Worm (Caenorhabditis elegans) whole organism, L3 larva: Measurements from ENCODE around the gene F47G3.3.
A peak's percentile ranks its signal among the peaks of the same experiment; 100 is the strongest.

Experiments used
- R02D3.7 ChIP-seq: fragments of 150-350 bp; optimal IDR thresholded peaks from 2 replicates; lab custom pipeline; 2014; ENCODE audit warnings: missing biosample characterization, missing genetic modification characterization
- ZK546.5 ChIP-seq: sonication (generic microtip); optimal IDR thresholded peaks from 2 replicates; lab custom pipeline; 2017; ENCODE audit warnings: missing biosample characterization, missing genetic modification characterization
- aly-2 ChIP-seq: fragments of 150-350 bp; optimal IDR thresholded peaks from 2 replicates; lab custom pipeline; 2014; ENCODE audit warnings: missing biosample characterization, missing genetic modification characterization
- ama-1 ChIP-seq: fragments of 150-350 bp; optimal IDR thresholded peaks from 2 replicates; lab custom pipeline; 2018
- ceh-16 ChIP-seq: sonication (generic microtip); optimal IDR thresholded peaks from 2 replicates; lab custom pipeline; 2017; ENCODE audit warnings: missing biosample characterization, missing genetic modification characterization
- ceh-9 ChIP-seq: sonication (generic microtip); optimal IDR thresholded peaks from 2 replicates; lab custom pipeline; 2018; ENCODE audit warnings: missing biosample characterization, missing genetic modification characterization
- daf-12 ChIP-seq: fragments of 150-350 bp; optimal IDR thresholded peaks from 2 replicates; lab custom pipeline; 2014; ENCODE audit warnings: missing biosample characterization, missing genetic modification reagents, missing genetic modification characterization
- egl-27 ChIP-seq: sonication (generic microtip); optimal IDR thresholded peaks from 4 replicates; lab custom pipeline; 2017; ENCODE audit warnings: missing biosample characterization, missing genetic modification reagents, missing genetic modification characterization
- elt-1 ChIP-seq: fragments of 150-350 bp; optimal IDR thresholded peaks from 2 replicates; lab custom pipeline; 2014; ENCODE audit warnings: missing biosample characterization, missing genetic modification characterization
- elt-2 ChIP-seq: sonication (generic microtip); optimal IDR thresholded peaks from 2 replicates; lab custom pipeline; 2016; ENCODE audit warnings: missing genetic modification reagents, mild to moderate bottlenecking, missing genetic modification characterization, missing compliant biosample characterization
- elt-3 ChIP-seq, 3 experiments: fragments of 150-350 bp in 1 of 3; sonication (generic microtip) in 2 of 3; optimal IDR thresholded peaks; 2 replicates in 2 of 3; 4 replicates in 1 of 3; lab custom pipeline; 2014 to 2017; ENCODE audit warnings: missing biosample characterization in 3 of 3, missing genetic modification characterization in 3 of 3
- eor-1 ChIP-seq, 2 experiments: fragments of 150-350 bp; optimal IDR thresholded peaks; 2 replicates each; lab custom pipeline; 2014 to 2018; ENCODE audit warnings: missing biosample characterization in 2 of 2, missing genetic modification characterization in 2 of 2
- fkh-10 ChIP-seq: sonication (generic microtip); optimal IDR thresholded peaks from 2 replicates; lab custom pipeline; 2017; ENCODE audit warnings: missing biosample characterization, missing genetic modification reagents, missing genetic modification characterization
- fkh-2 ChIP-seq: fragments of 150-350 bp; optimal IDR thresholded peaks from 2 replicates; lab custom pipeline; 2014; ENCODE audit warnings: missing biosample characterization, missing genetic modification reagents, missing genetic modification characterization
- fos-1 ChIP-seq: fragments of 150-350 bp; optimal IDR thresholded peaks from 2 replicates; lab custom pipeline; 2014; ENCODE audit warnings: missing biosample characterization, missing genetic modification characterization
- hmg-11 ChIP-seq: sonication (generic microtip); optimal IDR thresholded peaks from 2 replicates; lab custom pipeline; 2016; ENCODE audit warnings: missing genetic modification characterization, missing compliant biosample characterization
- jun-1 ChIP-seq: fragments of 150-350 bp; optimal IDR thresholded peaks from 2 replicates; lab custom pipeline; 2014; ENCODE audit warnings: missing biosample characterization, missing genetic modification reagents, missing genetic modification characterization
- lsy-12 ChIP-seq: sonication (generic microtip); optimal IDR thresholded peaks from 2 replicates; lab custom pipeline; 2016; ENCODE audit warnings: mild to moderate bottlenecking, missing genetic modification characterization, missing compliant biosample characterization
- mdl-1 ChIP-seq: fragments of 150-350 bp; optimal IDR thresholded peaks from 2 replicates; lab custom pipeline; 2014; ENCODE audit warnings: missing biosample characterization, missing genetic modification characterization
- mml-1 ChIP-seq: fragments of 150-350 bp; sonication (generic microtip); optimal IDR thresholded peaks from 3 replicates; lab custom pipeline; 2014; ENCODE audit warnings: missing biosample characterization, missing genetic modification characterization
- nfya-1 ChIP-seq: sonication (generic microtip); optimal IDR thresholded peaks from 2 replicates; lab custom pipeline; 2017; ENCODE audit warnings: missing genetic modification characterization, mild to moderate bottlenecking, missing compliant biosample characterization, antibody characterized with exemption, moderate library complexity; ENCODE audit not compliant: insufficient read depth
- nhr-23 ChIP-seq: fragments of 150-350 bp; optimal IDR thresholded peaks from 2 replicates; lab custom pipeline; 2014; ENCODE audit warnings: missing biosample characterization, missing genetic modification reagents, missing genetic modification characterization
- nhr-237 ChIP-seq: fragments of 150-350 bp; optimal IDR thresholded peaks from 2 replicates; lab custom pipeline; 2014; ENCODE audit warnings: missing biosample characterization, missing genetic modification characterization
- nhr-25 ChIP-seq: sonication (generic microtip); optimal IDR thresholded peaks from 2 replicates; lab custom pipeline; 2017; ENCODE audit warnings: missing biosample characterization, missing genetic modification characterization
- nhr-43 ChIP-seq: sonication (generic microtip); optimal IDR thresholded peaks from 2 replicates; lab custom pipeline; 2016; ENCODE audit warnings: mild to moderate bottlenecking, missing genetic modification characterization, missing compliant biosample characterization; ENCODE audit not compliant: poor library complexity, severe bottlenecking
- nhr-67 ChIP-seq: fragments of 150-350 bp; optimal IDR thresholded peaks from 2 replicates; lab custom pipeline; 2014; ENCODE audit warnings: missing biosample characterization, missing genetic modification characterization
- nhr-76 ChIP-seq: fragments of 150-350 bp; sonication (generic microtip); optimal IDR thresholded peaks from 5 replicates; lab custom pipeline; 2014; ENCODE audit warnings: missing biosample characterization, missing genetic modification characterization
- nhr-77 ChIP-seq: fragments of 150-350 bp; optimal IDR thresholded peaks from 2 replicates; lab custom pipeline; 2014; ENCODE audit warnings: missing biosample characterization, missing genetic modification characterization
- pha-4 ChIP-seq: fragments of 150-350 bp; optimal IDR thresholded peaks from 2 replicates; lab custom pipeline; 2014; ENCODE audit warnings: missing biosample characterization, missing genetic modification reagents, missing genetic modification characterization
- pqm-1 ChIP-seq: fragments of 150-350 bp; optimal IDR thresholded peaks from 2 replicates; lab custom pipeline; 2017; ENCODE audit warnings: missing biosample characterization, missing genetic modification characterization, inconsistent platforms
- sea-2 ChIP-seq: fragments of 150-350 bp; sonication (generic microtip); optimal IDR thresholded peaks from 4 replicates; lab custom pipeline; 2014; ENCODE audit warnings: missing biosample characterization, missing genetic modification reagents, missing genetic modification characterization
- skn-1 ChIP-seq: fragments of 150-350 bp; optimal IDR thresholded peaks from 2 replicates; lab custom pipeline; 2014; ENCODE audit warnings: missing biosample characterization, missing genetic modification characterization
- snpc-4 ChIP-seq: fragments of 150-350 bp; optimal IDR thresholded peaks from 2 replicates; lab custom pipeline; 2014; ENCODE audit warnings: missing biosample characterization, missing genetic modification characterization
- tbx-2 ChIP-seq: sonication (generic microtip); optimal IDR thresholded peaks from 2 replicates; lab custom pipeline; 2016; ENCODE audit warnings: mild to moderate bottlenecking, missing genetic modification characterization, missing compliant biosample characterization
- unc-62 ChIP-seq: fragments of 150-350 bp; sonication (generic microtip); optimal IDR thresholded peaks from 4 replicates; lab custom pipeline; 2014; ENCODE audit warnings: missing biosample characterization, missing genetic modification reagents, missing genetic modification characterization
- ztf-11 ChIP-seq: fragments of 150-350 bp; optimal IDR thresholded peaks from 2 replicates; lab custom pipeline; 2014; ENCODE audit warnings: missing biosample characterization, missing genetic modification characterization

Gene F47G3.3

ce11 chrX:2375300-2376035 is at the start of gene F47G3.3:
TSS of gene F47G3.3 (plus strand) at chrX:2375985.
- TF ChIP-seq fkh-2 (tag; lab: Kevin White, UChicago) (no peak), ZK546.5 (tag; lab: Kevin White, UChicago) (no peak), R02D3.7 (no peak), fkh-10 (GFP tag; lab: Kevin White, UChicago) (no peak), jun-1 (no peak), mml-1 (tag; lab: Kevin White, UChicago) (no peak), nhr-76 (no peak), nhr-23 (tag; lab: Kevin White, UChicago) (no peak), unc-62 (GFP tag; lab: Kevin White, UChicago) (no peak)

- no peak for TF ChIP-seq fkh-2 (tag; lab: Kevin White, UChicago)
- no peak for TF ChIP-seq ceh-16 (tag; lab: Kevin White, UChicago)
- TF ChIP-seq tbx-2, result no peak
- no peak for TF ChIP-seq elt-1 (tag; lab: Kevin White, UChicago)
- peak; percentile 17 for TF ChIP-seq pha-4 (tag; lab: Kevin White, UChicago)
- no peak for TF ChIP-seq egl-27
- peak; percentile 13 for TF ChIP-seq nhr-23 (tag; lab: Kevin White, UChicago)
- peak; percentile 6 for TF ChIP-seq nhr-25 (tag; lab: Kevin White, UChicago)
- no peak for TF ChIP-seq nhr-43 (tag; lab: Kevin White, UChicago)
- no peak for TF ChIP-seq skn-1 (tag; lab: Kevin White, UChicago)
- peak; percentile 9 for TF ChIP-seq hmg-11 (tag; lab: Kevin White, UChicago)
- peak; percentile 14 for TF ChIP-seq elt-2 (tag; lab: Kevin White, UChicago)
- no peak for TF ChIP-seq mml-1 (tag; lab: Kevin White, UChicago)
- no peak for TF ChIP-seq sea-2
- no peak for TF ChIP-seq nhr-77 (tag; lab: Kevin White, UChicago)
- TF ChIP-seq ceh-9 (tag; lab: Kevin White, UChicago), result no peak
- peak; percentile 7 for TF ChIP-seq lsy-12 (tag; lab: Kevin White, UChicago)
- no peak for TF ChIP-seq nhr-67
- TF ChIP-seq nhr-76, result no peak
- no peak for TF ChIP-seq fos-1 (tag; lab: Kevin White, UChicago)
- TF ChIP-seq nhr-237 (tag; lab: Kevin White, UChicago), result no peak
- peak; percentile 30 for TF ChIP-seq pqm-1 (tag; lab: Kevin White, UChicago)
- no peak for TF ChIP-seq aly-2
- TF ChIP-seq nfya-1, result peak; percentile 26
- peak; percentile 90 for TF ChIP-seq ama-1 (lab: Kevin White, UChicago)
- no peak for TF ChIP-seq R02D3.7
- no peak for TF ChIP-seq ZK546.5 (tag; lab: Kevin White, UChicago)
- TF ChIP-seq elt-3 (tag; optimal IDR thresholded peaks at IDR 0.05; lab: Kevin White, UChicago), result peak in 2 of 3 experiments; percentile 28 to 52
- TF ChIP-seq snpc-4, result peak; percentile 98
- no peak for TF ChIP-seq daf-12
- TF ChIP-seq eor-1 (tag; optimal IDR thresholded peaks at IDR 0.05; lab: Kevin White, UChicago), result no peak
Observed at ce11 chrX:2328873-2329272, 46.9 kb upstream of the F47G3.3 start.

ce11 chrX:2330494-2330893 is 45.3 kb upstream of the F47G3.3 start:
- TF ChIP-seq lsy-12 (tag; lab: Kevin White, UChicago), result no peak
- TF ChIP-seq nhr-25 (tag; lab: Kevin White, UChicago), result peak; percentile 23

ce11 chrX:2335384-2335783 is 40.4 kb upstream of the F47G3.3 start, which contains the start of gene T01B6.1:
TSS of gene T01B6.1 (plus strand) at chrX:2335684.
- no peak for TF ChIP-seq fkh-2 (tag; lab: Kevin White, UChicago)
- TF ChIP-seq egl-27, result no peak
- no peak for TF ChIP-seq skn-1 (tag; lab: Kevin White, UChicago)
- no peak for TF ChIP-seq jun-1
- TF ChIP-seq ztf-11 (tag; lab: Kevin White, UChicago), result no peak
- TF ChIP-seq tbx-2, result no peak
- no peak for TF ChIP-seq fos-1 (tag; lab: Kevin White, UChicago)
- no peak for TF ChIP-seq lsy-12 (tag; lab: Kevin White, UChicago)
- TF ChIP-seq nhr-67, result no peak
- TF ChIP-seq ceh-16 (tag; lab: Kevin White, UChicago), result no peak
- TF ChIP-seq elt-3 (tag; optimal IDR thresholded peaks at IDR 0.05; lab: Kevin White, UChicago), result no peak
- TF ChIP-seq daf-12, result no peak
- TF ChIP-seq mdl-1 (tag; lab: Kevin White, UChicago), result no peak
- no peak for TF ChIP-seq unc-62 (GFP tag; lab: Kevin White, UChicago)
- TF ChIP-seq ama-1 (lab: Kevin White, UChicago), result no peak
- no peak for TF ChIP-seq mml-1 (tag; lab: Kevin White, UChicago)
